Worm (Caenorhabditis elegans) whole organism, L2 larva: Measurements from ENCODE around the gene C25E10.7.

Experiments
- dmd-4 ChIP-seq: sonication (generic microtip); optimal IDR thresholded peaks from 2 replicates; lab custom pipeline; 2017; ENCODE audit warnings: missing biosample characterization, missing genetic modification characterization
- ztf-11 ChIP-seq: sonication (generic microtip); optimal IDR thresholded peaks from 2 replicates; lab custom pipeline; 2017; ENCODE audit warnings: missing biosample characterization, missing genetic modification characterization

- TF ChIP-seq dmd-4 (tag; lab: Kevin White, UChicago) (no peak), ztf-11 (tag; lab: Kevin White, UChicago) (no peak)
Measured at ce11 chrV:9076273-9076672, 25.3 kb upstream of the C25E10.7 start, which contains the start of gene T27E4.7.
